Fruit fly (Drosophila melanogaster) whole organism, embryonic: ENCODE measurements around the gene CG3999.

Experiments
- CG11696 ChIP-seq: fragments of 200-800 bp; sonication (Bioruptor generic); IDR thresholded peaks from 2 replicates; pipeline ENCODE4 v1.3.6; 2022; ENCODE audit warnings: missing biosample characterization, missing genetic modification characterization
- CG11723 ChIP-seq: fragments of 200-800 bp; sonication (Bioruptor generic); optimal IDR thresholded peaks from 2 replicates; lab custom pipeline; 2017; ENCODE audit warnings: missing biosample characterization, mild to moderate bottlenecking, missing genetic modification characterization
- CG9876 ChIP-seq: fragments of 200-800 bp; sonication (Bioruptor generic); optimal IDR thresholded peaks from 2 replicates; lab custom pipeline; 2016; ENCODE audit warnings: missing biosample characterization, missing genetic modification characterization
- amos ChIP-seq: fragments of 200-800 bp; sonication (Bioruptor generic); IDR thresholded peaks from 2 replicates; pipeline ENCODE4 v1.3.6; 2022; ENCODE audit warnings: missing biosample characterization, missing genetic modification characterization; ENCODE audit not compliant: partially characterized antibody
- danr ChIP-seq: fragments of 200-800 bp; sonication (Bioruptor generic); IDR thresholded peaks from 2 replicates; pipeline ENCODE4 v1.3.6; 2022; ENCODE audit warnings: missing biosample characterization, missing genetic modification characterization
- grn ChIP-seq: fragments of 200-800 bp; sonication (Bioruptor generic); optimal IDR thresholded peaks from 3 replicates; lab custom pipeline; 2017; ENCODE audit warnings: missing biosample characterization, missing genetic modification characterization

dm6 chr3R:10274829-10275228 lies 23.5 kb downstream of the CG3999 start:
- TF ChIP-seq grn (GFP tag; lab: Kevin White, UChicago) (no peak), danr (GFP tag; lab: Robert Waterston, UW) (no peak), amos (GFP tag; lab: Robert Waterston, UW) (no peak), CG9876 (no peak), CG11723 (GFP tag; lab: Kevin White, UChicago) (no peak), CG11696 (GFP tag; lab: Robert Waterston, UW) (no peak)
